Worm (Caenorhabditis elegans): Measurements from ENCODE around the gene H25K10.4.

ce11 chrIV:16254464-16254863 lies 28.6 kb downstream of the H25K10.4 start, which contains the start of gene hlh-17:
- TF ChIP-seq him-1 (tag; optimal IDR thresholded peaks at IDR 0.05) = no peak
- no peak for TF ChIP-seq dao-5 (tag; optimal IDR thresholded peaks at IDR 0.05)
- no peak for TF ChIP-seq W03F9.2 (tag; optimal IDR thresholded peaks at IDR 0.05)
